Worm (Caenorhabditis elegans) whole organism, L2 larva: ENCODE measurements around the gene srg-21.

Source experiments
- C34F6.9 ChIP-seq: fragments of 150-350 bp; optimal IDR thresholded peaks from 2 replicates; lab custom pipeline; 2014; ENCODE audit warnings: missing biosample characterization, missing genetic modification characterization
- R02D3.7 ChIP-seq: fragments of 150-350 bp; optimal IDR thresholded peaks from 2 replicates; lab custom pipeline; 2014; ENCODE audit warnings: missing biosample characterization, missing genetic modification characterization
- Y55F3AM.14 ChIP-seq: fragments of 200-800 bp; sonication (Bioruptor generic); optimal IDR thresholded peaks from 2 replicates; lab custom pipeline; 2018; ENCODE audit warnings: mild to moderate bottlenecking, missing genetic modification characterization, missing compliant biosample characterization
- ZK546.5 ChIP-seq: sonication (generic microtip); optimal IDR thresholded peaks from 2 replicates; lab custom pipeline; 2017; ENCODE audit warnings: missing biosample characterization, missing genetic modification characterization
- aly-2 ChIP-seq: fragments of 150-350 bp; optimal IDR thresholded peaks from 2 replicates; lab custom pipeline; 2014; ENCODE audit warnings: missing biosample characterization, missing genetic modification characterization
- ama-1 ChIP-seq: fragments of 150-350 bp; optimal IDR thresholded peaks from 2 replicates; lab custom pipeline; 2018; ENCODE audit warnings: inconsistent platforms
- blmp-1 ChIP-seq: sonication (generic microtip); optimal IDR thresholded peaks from 2 replicates; lab custom pipeline; 2017; ENCODE audit warnings: missing genetic modification characterization, mild to moderate bottlenecking, missing compliant biosample characterization, antibody characterized with exemption, moderate library complexity; ENCODE audit not compliant: insufficient read depth
- ceh-16 ChIP-seq: fragments of 150-350 bp; optimal IDR thresholded peaks from 2 replicates; lab custom pipeline; 2014; ENCODE audit warnings: missing biosample characterization, missing genetic modification characterization
- crh-2 ChIP-seq: sonication (generic microtip); optimal IDR thresholded peaks from 2 replicates; lab custom pipeline; 2017; ENCODE audit warnings: missing biosample characterization, missing genetic modification characterization
- dmd-4 ChIP-seq: sonication (generic microtip); optimal IDR thresholded peaks from 2 replicates; lab custom pipeline; 2017; ENCODE audit warnings: missing biosample characterization, missing genetic modification characterization
- egl-27 ChIP-seq: sonication (generic microtip); optimal IDR thresholded peaks from 3 replicates; lab custom pipeline; 2017; ENCODE audit warnings: missing biosample characterization, missing genetic modification reagents, missing genetic modification characterization
- elt-3 ChIP-seq: sonication (generic microtip); optimal IDR thresholded peaks from 2 replicates; lab custom pipeline; 2017; ENCODE audit warnings: missing biosample characterization, missing genetic modification characterization
- fos-1 ChIP-seq: fragments of 150-350 bp; optimal IDR thresholded peaks from 2 replicates; lab custom pipeline; 2014; ENCODE audit warnings: missing biosample characterization, missing genetic modification characterization
- gmeb-1 ChIP-seq: fragments of 150-350 bp; optimal IDR thresholded peaks from 2 replicates; lab custom pipeline; 2014; ENCODE audit warnings: missing biosample characterization, missing genetic modification characterization
- lin-13 ChIP-seq: fragments of 150-350 bp; optimal IDR thresholded peaks from 2 replicates; lab custom pipeline; 2014; ENCODE audit warnings: missing biosample characterization, missing genetic modification reagents, missing genetic modification characterization
- lin-39 ChIP-seq: fragments of 150-350 bp; optimal IDR thresholded peaks from 2 replicates; lab custom pipeline; 2014; ENCODE audit warnings: missing biosample characterization, missing genetic modification reagents, missing genetic modification characterization
- mdl-1 ChIP-seq, 2 experiments: fragments of 150-350 bp in 1 of 2; sonication (generic microtip) in 1 of 2; optimal IDR thresholded peaks; 2 replicates each; lab custom pipeline; 2017; ENCODE audit warnings: missing biosample characterization in 2 of 2, missing genetic modification characterization in 2 of 2
- nhr-10 ChIP-seq: sonication (generic microtip); optimal IDR thresholded peaks from 2 replicates; lab custom pipeline; 2017; ENCODE audit warnings: missing biosample characterization, missing genetic modification characterization
- nhr-11 ChIP-seq: fragments of 150-350 bp; optimal IDR thresholded peaks from 2 replicates; lab custom pipeline; 2014; ENCODE audit warnings: missing biosample characterization, missing genetic modification characterization
- nhr-129 ChIP-seq: fragments of 150-350 bp; optimal IDR thresholded peaks from 2 replicates; lab custom pipeline; 2014; ENCODE audit warnings: missing biosample characterization, missing genetic modification characterization
- nhr-21 ChIP-seq: fragments of 150-350 bp; optimal IDR thresholded peaks from 2 replicates; lab custom pipeline; 2014; ENCODE audit warnings: missing biosample characterization, missing genetic modification characterization
- nhr-23 ChIP-seq: fragments of 150-350 bp; optimal IDR thresholded peaks from 2 replicates; lab custom pipeline; 2014; ENCODE audit warnings: missing biosample characterization, missing genetic modification reagents, missing genetic modification characterization
- nhr-237 ChIP-seq: fragments of 150-350 bp; optimal IDR thresholded peaks from 2 replicates; lab custom pipeline; 2014; ENCODE audit warnings: missing biosample characterization, missing genetic modification characterization
- nhr-25 ChIP-seq: fragments of 150-350 bp; sonication (generic microtip); optimal IDR thresholded peaks from 3 replicates; lab custom pipeline; 2014; ENCODE audit warnings: missing biosample characterization, missing genetic modification characterization
- nhr-6 ChIP-seq: fragments of 150-350 bp; optimal IDR thresholded peaks from 2 replicates; lab custom pipeline; 2014; ENCODE audit warnings: missing biosample characterization, missing genetic modification characterization
- sem-4 ChIP-seq: fragments of 150-350 bp; optimal IDR thresholded peaks from 2 replicates; lab custom pipeline; 2014; ENCODE audit warnings: missing biosample characterization, missing genetic modification reagents, missing genetic modification characterization
- skn-1 ChIP-seq: sonication (generic microtip); optimal IDR thresholded peaks from 2 replicates; lab custom pipeline; 2017; ENCODE audit warnings: missing biosample characterization, missing genetic modification characterization
- sma-3 ChIP-seq: sonication (generic microtip); optimal IDR thresholded peaks from 2 replicates; lab custom pipeline; 2016; ENCODE audit warnings: missing genetic modification reagents, missing genetic modification characterization, missing compliant biosample characterization
- sma-9 ChIP-seq, 2 experiments: fragments of 150-350 bp in 1 of 2; sonication (generic microtip) in 1 of 2; optimal IDR thresholded peaks; 2 replicates each; lab custom pipeline; 2014 to 2016; ENCODE audit warnings: missing genetic modification characterization in 2 of 2, mild to moderate bottlenecking in 1 of 2, missing biosample characterization in 1 of 2, missing compliant biosample characterization in 1 of 2, missing genetic modification reagents in 1 of 2, moderate library complexity in 1 of 2
- snpc-4 ChIP-seq: fragments of 150-350 bp; optimal IDR thresholded peaks from 2 replicates; lab custom pipeline; 2014; ENCODE audit warnings: missing biosample characterization, missing genetic modification characterization
- unc-55 ChIP-seq: fragments of 150-350 bp; sonication (generic microtip); optimal IDR thresholded peaks from 3 replicates; lab custom pipeline; 2014; ENCODE audit warnings: missing biosample characterization, missing genetic modification reagents, missing genetic modification characterization
- unc-62 ChIP-seq: fragments of 150-350 bp; optimal IDR thresholded peaks from 2 replicates; lab custom pipeline; 2014; ENCODE audit warnings: missing biosample characterization, missing genetic modification reagents, missing genetic modification characterization
- zag-1 ChIP-seq: fragments of 150-350 bp; optimal IDR thresholded peaks from 2 replicates; lab custom pipeline; 2014; ENCODE audit warnings: missing biosample characterization, missing genetic modification characterization
- ztf-11 ChIP-seq: sonication (generic microtip); optimal IDR thresholded peaks from 2 replicates; lab custom pipeline; 2017; ENCODE audit warnings: missing biosample characterization, missing genetic modification characterization
- ztf-4 ChIP-seq: fragments of 150-350 bp; optimal IDR thresholded peaks from 2 replicates; lab custom pipeline; 2014; ENCODE audit warnings: missing biosample characterization, missing genetic modification characterization

The srg-21 gene

ce11 chrII:3054221-3054620 lies 36.9 kb downstream of the srg-21 start, which contains the start of gene lido-13:
Gene lido-13 (minus strand): TSS chrII:3054321.
- TF ChIP-seq aly-2 (tag; lab: Kevin White, UChicago): no peak

- no peak for TF ChIP-seq unc-55 (GFP tag; lab: Kevin White, UChicago)
- no peak for TF ChIP-seq mdl-1 (tag; optimal IDR thresholded peaks at IDR 0.05; lab: Kevin White, UChicago)
- no peak for TF ChIP-seq fos-1
- TF ChIP-seq egl-27: no peak
- no peak for TF ChIP-seq nhr-10 (tag; lab: Kevin White, UChicago)
- no peak for TF ChIP-seq unc-62 (GFP tag; lab: Kevin White, UChicago)
- no peak for TF ChIP-seq nhr-6 (tag; lab: Kevin White, UChicago)
- TF ChIP-seq zag-1: no peak
- no peak for TF ChIP-seq dmd-4
- no peak for TF ChIP-seq crh-2 (tag; lab: Kevin White, UChicago)
- TF ChIP-seq gmeb-1: no peak
Observed at ce11 chrII:3053689-3054088, 37.5 kb downstream of the srg-21 start.

ce11 chrII:3052843-3053242 lies 38.3 kb downstream of the srg-21 start:
- no peak for TF ChIP-seq crh-2 (tag; lab: Kevin White, UChicago)
- no peak for TF ChIP-seq sma-9 (GFP tag; optimal IDR thresholded peaks at IDR 0.05; lab: Kevin White, UChicago)
- no peak for TF ChIP-seq sma-9 (tag; optimal IDR thresholded peaks at IDR 0.05; lab: Kevin White, UChicago)
- no peak for TF ChIP-seq blmp-1
- TF ChIP-seq sem-4 (tag; lab: Kevin White, UChicago): no peak
- TF ChIP-seq nhr-11 (tag; lab: Kevin White, UChicago): no peak
- TF ChIP-seq C34F6.9 (tag; lab: Kevin White, UChicago): no peak
- TF ChIP-seq R02D3.7 (tag; lab: Kevin White, UChicago): no peak
- TF ChIP-seq egl-27: no peak
- TF ChIP-seq, all 48 proteins: peak for 0

- TF ChIP-seq lin-39 (tag; lab: Kevin White, UChicago) (no peak), sma-3 (GFP tag; lab: Kevin White, UChicago) (no peak), ZK546.5 (no peak), nhr-25 (tag; lab: Kevin White, UChicago) (no peak), ama-1 (lab: Kevin White, UChicago) (no peak), sma-9 (GFP tag; optimal IDR thresholded peaks at IDR 0.05; lab: Kevin White, UChicago) (no peak), sma-9 (tag; optimal IDR thresholded peaks at IDR 0.05; lab: Kevin White, UChicago) (no peak), sem-4 (tag; lab: Kevin White, UChicago) (no peak)
Observed at ce11 chrII:3051332-3051731, 39.8 kb downstream of the srg-21 start.

- TF ChIP-seq nhr-23 (tag; lab: Kevin White, UChicago) (no peak), gmeb-1 (no peak), nhr-237 (tag; lab: Kevin White, UChicago) (no peak), skn-1 (tag; lab: Kevin White, UChicago) (no peak), C34F6.9 (tag; lab: Kevin White, UChicago) (no peak), aly-2 (tag; lab: Kevin White, UChicago) (no peak), sma-9 (GFP tag; optimal IDR thresholded peaks at IDR 0.05; lab: Kevin White, UChicago) (no peak), sma-9 (tag; optimal IDR thresholded peaks at IDR 0.05; lab: Kevin White, UChicago) (no peak)
Observed at ce11 chrII:3050703-3051102, 40.5 kb downstream of the srg-21 start, which contains the start of gene sri-31. Gene sri-31 (plus strand): TSS chrII:3051003.

- no peak for TF ChIP-seq nhr-21 (tag; lab: Kevin White, UChicago)
Observed at ce11 chrII:3048989-3049388, 42.2 kb downstream of the srg-21 start.

- TF ChIP-seq nhr-11 (tag; lab: Kevin White, UChicago) (no peak), lin-13 (no peak), C34F6.9 (tag; lab: Kevin White, UChicago) (no peak), nhr-25 (tag; lab: Kevin White, UChicago) (no peak), nhr-21 (tag; lab: Kevin White, UChicago) (no peak), nhr-237 (tag; lab: Kevin White, UChicago) (no peak), egl-27 (no peak), ztf-4 (tag; lab: Kevin White, UChicago) (no peak), snpc-4 (tag; lab: Kevin White, UChicago) (no peak), gmeb-1 (no peak), ama-1 (lab: Kevin White, UChicago) (no peak), ceh-16 (tag; lab: Kevin White, UChicago) (no peak), elt-3 (tag; lab: Kevin White, UChicago) (no peak), nhr-129 (no peak), unc-55 (GFP tag; lab: Kevin White, UChicago) (no peak), Y55F3AM.14 (GFP tag; lab: Kevin White, UChicago) (no peak), ztf-11 (tag; lab: Kevin White, UChicago) (no peak), sem-4 (tag; lab: Kevin White, UChicago) (no peak)
Observed at ce11 chrII:3048378-3048777, 42.8 kb downstream of the srg-21 start, which contains the start of gene sri-28. Gene sri-28 (plus strand): TSS chrII:3048678.
